Fruit fly (Drosophila melanogaster) whole organism, wandering third instar larva: ENCODE results near the gene vito.

Experiments
- Abd-B ChIP-seq: fragments of >200 bp; optimal IDR thresholded peaks from 2 replicates; lab custom pipeline; 2017; ENCODE audit warnings: missing biosample characterization, missing genetic modification characterization
- CrebA ChIP-seq: fragments of 200-800 bp; sonication (Bioruptor generic); optimal IDR thresholded peaks from 2 replicates; lab custom pipeline; 2016; ENCODE audit warnings: missing biosample characterization, mild to moderate bottlenecking, missing genetic modification characterization, borderline replicate concordance
- Dfd ChIP-seq: fragments of >200 bp; optimal IDR thresholded peaks from 2 replicates; lab custom pipeline; 2017; ENCODE audit warnings: missing biosample characterization, missing genetic modification characterization
- HLH106 ChIP-seq: fragments of 200-800 bp; optimal IDR thresholded peaks from 3 replicates; lab custom pipeline; 2019; ENCODE audit warnings: missing biosample characterization, mild to moderate bottlenecking, missing genetic modification characterization, moderate library complexity
- Hnf4 ChIP-seq: fragments of 200-800 bp; sonication (Bioruptor generic); optimal IDR thresholded peaks from 2 replicates; lab custom pipeline; 2016; ENCODE audit warnings: missing biosample characterization, mild to moderate bottlenecking, missing genetic modification characterization
- Hr78 ChIP-seq: fragments of >200 bp; optimal IDR thresholded peaks from 2 replicates; lab custom pipeline; 2017; ENCODE audit warnings: missing biosample characterization, missing genetic modification characterization
- Hr83 ChIP-seq: fragments of 200-300 bp; sonication (Bioruptor generic); optimal IDR thresholded peaks from 2 replicates; lab custom pipeline; 2016; ENCODE audit warnings: missing biosample characterization, mild to moderate bottlenecking, missing genetic modification characterization, moderate library complexity; ENCODE audit not compliant: poor library complexity, severe bottlenecking
- Jra ChIP-seq: sonication (Bioruptor generic); optimal IDR thresholded peaks from 2 replicates; lab custom pipeline; 2016; ENCODE audit warnings: missing biosample characterization, missing genetic modification characterization
- Myc ChIP-seq: fragments of >200 bp; optimal IDR thresholded peaks from 2 replicates; lab custom pipeline; 2017
- N ChIP-seq: fragments of >200 bp; optimal IDR thresholded peaks from 2 replicates; lab custom pipeline; 2018; ENCODE audit warnings: missing biosample characterization, missing external identifiers, missing genetic modification characterization
- OdsH ChIP-seq: fragments of 200-800 bp; sonication (Bioruptor generic); optimal IDR thresholded peaks from 2 replicates; lab custom pipeline; 2016; ENCODE audit warnings: missing biosample characterization, mild to moderate bottlenecking, missing genetic modification characterization
- Rel ChIP-seq, 2 experiments: fragments of 200-800 bp; sonication (Bioruptor generic) in 1 of 2; optimal IDR thresholded peaks; 2 replicates in 1 of 2; 3 replicates in 1 of 2; lab custom pipeline; 2016 to 2019; ENCODE audit warnings: mild to moderate bottlenecking in 2 of 2, missing biosample characterization in 2 of 2, missing genetic modification characterization in 2 of 2, moderate library complexity in 1 of 2
- Sp1 ChIP-seq: fragments of 200-800 bp; sonication (Bioruptor generic); optimal IDR thresholded peaks from 3 replicates; lab custom pipeline; 2019; ENCODE audit warnings: missing biosample characterization, mild to moderate bottlenecking, missing genetic modification characterization, moderate library complexity
- Vsx2 ChIP-seq: fragments of 200-300, 225-300 bp; sonication (Bioruptor generic); optimal IDR thresholded peaks from 2 replicates; lab custom pipeline; 2018; ENCODE audit warnings: missing biosample characterization, missing genetic modification characterization; ENCODE audit not compliant: partially characterized antibody
- br ChIP-seq: fragments of 200-800 bp; sonication (Bioruptor generic); optimal IDR thresholded peaks from 2 replicates; lab custom pipeline; 2016; ENCODE audit warnings: missing biosample characterization, missing genetic modification characterization
- brk ChIP-seq: fragments of 200-800 bp; sonication (Bioruptor generic); optimal IDR thresholded peaks from 2 replicates; lab custom pipeline; 2016; ENCODE audit warnings: missing biosample characterization, mild to moderate bottlenecking, missing genetic modification characterization
- dsf ChIP-seq: sonication (Bioruptor generic); optimal IDR thresholded peaks from 2 replicates; lab custom pipeline; 2016; ENCODE audit warnings: missing biosample characterization, missing genetic modification characterization, borderline replicate concordance
- ey ChIP-seq: fragments of 200-800 bp; sonication (Bioruptor generic); optimal IDR thresholded peaks from 2 replicates; lab custom pipeline; 2016; ENCODE audit warnings: missing biosample characterization, missing genetic modification characterization
- foxo ChIP-seq, 2 experiments: fragments of 200-800 bp; sonication (Bioruptor generic); optimal IDR thresholded peaks; 2 replicates in 1 of 2; 3 replicates in 1 of 2; lab custom pipeline; 2016 to 2017; ENCODE audit warnings: missing biosample characterization in 2 of 2, missing genetic modification characterization in 2 of 2
- fru ChIP-seq: fragments of 200-800 bp; sonication (Bioruptor generic); optimal IDR thresholded peaks from 3 replicates; lab custom pipeline; 2016; ENCODE audit warnings: missing biosample characterization, mild to moderate bottlenecking, missing genetic modification characterization
- h ChIP-seq: fragments of 200-800 bp; sonication (Bioruptor generic); optimal IDR thresholded peaks from 3 replicates; lab custom pipeline; 2016; ENCODE audit warnings: missing biosample characterization, mild to moderate bottlenecking, missing genetic modification characterization
- jim ChIP-seq: fragments of 175-275, 200-325 bp; sonication (Bioruptor generic); optimal IDR thresholded peaks from 2 replicates; lab custom pipeline; 2016; ENCODE audit warnings: missing biosample characterization, mild to moderate bottlenecking, missing genetic modification characterization
- lola ChIP-seq: fragments of >200 bp; optimal IDR thresholded peaks from 2 replicates; lab custom pipeline; 2017; ENCODE audit warnings: missing biosample characterization, missing genetic modification characterization
- rgr ChIP-seq: fragments of 200-800 bp; sonication (Bioruptor generic); optimal IDR thresholded peaks from 3 replicates; lab custom pipeline; 2016; ENCODE audit warnings: missing biosample characterization, mild to moderate bottlenecking, missing genetic modification characterization
- woc ChIP-seq: sonication (Bioruptor generic); optimal IDR thresholded peaks from 2 replicates; lab custom pipeline; 2016; ENCODE audit warnings: missing biosample characterization, mild to moderate bottlenecking, missing genetic modification characterization

The vito gene

dm6 chr3L:5810633-5811341 is 33.7 kb upstream of the vito start, which contains the start of the genes S6k and kri:
TSS of gene S6k (minus strand) at chr3L:5810931.
TSS of gene kri (plus strand) at chr3L:5810973.
- peak; percentile 40 for TF ChIP-seq Sp1 (GFP tag; lab: Kevin White, UChicago)
- TF ChIP-seq h (GFP tag; lab: Kevin White, UChicago), result peak; percentile 86
- peak in 1 of 2 experiments; percentile 15 for TF ChIP-seq foxo (GFP tag; optimal IDR thresholded peaks at IDR 0.05; lab: Kevin White, UChicago)
- TF ChIP-seq Jra, result no peak
- no peak for TF ChIP-seq lola (GFP tag; lab: Kevin White, UChicago)
- TF ChIP-seq Hnf4 (GFP tag; lab: Kevin White, UChicago), result peak; percentile 57
- TF ChIP-seq Rel (GFP tag; optimal IDR thresholded peaks at IDR 0.05; lab: Kevin White, UChicago), result no peak
- peak; percentile 57 for TF ChIP-seq Rel (tag; optimal IDR thresholded peaks at IDR 0.05; lab: Kevin White, UChicago)
- peak; percentile 23 for TF ChIP-seq ey
- peak; percentile 44 for TF ChIP-seq fru
- peak; percentile 22 for TF ChIP-seq Myc (lab: Kevin White, UChicago)
- peak; percentile 28 for TF ChIP-seq jim
- no peak for TF ChIP-seq N
- TF ChIP-seq Hr78 (GFP tag; lab: Kevin White, UChicago), result no peak
- peak; percentile 88 for TF ChIP-seq Hr83 (GFP tag; lab: Kevin White, UChicago)
- no peak for TF ChIP-seq Abd-B
- TF ChIP-seq, all 38 proteins: peak for 10

- no peak for TF ChIP-seq brk (GFP tag; lab: Kevin White, UChicago)
- peak; percentile 84 for TF ChIP-seq h (GFP tag; lab: Kevin White, UChicago)
- TF ChIP-seq rgr, result peak; percentile 15
- no peak for TF ChIP-seq Hnf4 (GFP tag; lab: Kevin White, UChicago)
- no peak for TF ChIP-seq Rel (GFP tag; optimal IDR thresholded peaks at IDR 0.05; lab: Kevin White, UChicago)
- TF ChIP-seq Rel (tag; optimal IDR thresholded peaks at IDR 0.05; lab: Kevin White, UChicago), result peak; percentile 16
- no peak for TF ChIP-seq HLH106 (tag; lab: Kevin White, UChicago)
- no peak for TF ChIP-seq CrebA (GFP tag; lab: Kevin White, UChicago)
- TF ChIP-seq woc (GFP tag; lab: Kevin White, UChicago), result peak; percentile 8
- TF ChIP-seq OdsH, result peak; percentile 11
- TF ChIP-seq lola (GFP tag; lab: Kevin White, UChicago), result no peak
- no peak for TF ChIP-seq Sp1 (GFP tag; lab: Kevin White, UChicago)
Observed at dm6 chr3L:5809642-5810279, 32.6 kb upstream of the vito start.

dm6 chr3L:5809201-5809584 is 32.1 kb upstream of the vito start:
- TF ChIP-seq Rel (GFP tag; optimal IDR thresholded peaks at IDR 0.05; lab: Kevin White, UChicago) (no peak), Rel (tag; optimal IDR thresholded peaks at IDR 0.05; lab: Kevin White, UChicago) (no peak), HLH106 (tag; lab: Kevin White, UChicago) (peak; percentile 8), Dfd (GFP tag; lab: Kevin White, UChicago) (no peak)
- TF ChIP-seq, all 38 proteins: peak for 1

- TF ChIP-seq Rel (GFP tag; optimal IDR thresholded peaks at IDR 0.05; lab: Kevin White, UChicago) (no peak), Rel (tag; optimal IDR thresholded peaks at IDR 0.05; lab: Kevin White, UChicago) (peak; percentile 92), dsf (GFP tag; lab: Kevin White, UChicago) (no peak)
Observed at dm6 chr3L:5808540-5809200, 31.5 kb upstream of the vito start.

dm6 chr3L:5808101-5808433 is 30.9 kb upstream of the vito start:
- TF ChIP-seq br (peak; percentile 19), foxo (GFP tag; optimal IDR thresholded peaks at IDR 0.05; lab: Kevin White, UChicago) (peak in 1 of 2 experiments; percentile 48), Hnf4 (GFP tag; lab: Kevin White, UChicago) (peak; percentile 21), ey (peak; percentile 37), OdsH (no peak), HLH106 (tag; lab: Kevin White, UChicago) (peak; percentile 36), woc (GFP tag; lab: Kevin White, UChicago) (peak; percentile 26), h (GFP tag; lab: Kevin White, UChicago) (peak; percentile 42), rgr (peak; percentile 28), Hr78 (GFP tag; lab: Kevin White, UChicago) (no peak), fru (peak; percentile 69), Vsx2 (GFP tag; lab: Kevin White, UChicago) (no peak)
